Worm (Caenorhabditis elegans) whole organism, early embryonic: ENCODE measurements around the gene F35C11.6.

ENCODE experiments used
- F13C5.2 ChIP-seq: sonication (generic microtip); optimal IDR thresholded peaks from 2 replicates; lab custom pipeline; 2017; ENCODE audit warnings: mild to moderate bottlenecking, missing genetic modification characterization, inconsistent platforms, missing compliant biosample characterization
- aly-1 ChIP-seq: sonication (generic microtip); optimal IDR thresholded peaks from 2 replicates; lab custom pipeline; 2016; ENCODE audit warnings: missing genetic modification characterization, missing compliant biosample characterization
- ama-1 ChIP-seq: fragments of 150-350 bp; optimal IDR thresholded peaks from 2 replicates; lab custom pipeline; 2014
- flt-1 ChIP-seq: fragments of 200-800 bp; sonication (Bioruptor generic); IDR thresholded peaks from 2 replicates; pipeline ENCODE4 v1.3.6; 2022; ENCODE audit warnings: missing genetic modification characterization, missing compliant biosample characterization
- hmbx-1 ChIP-seq: sonication (generic microtip); optimal IDR thresholded peaks from 2 replicates; lab custom pipeline; 2016; ENCODE audit warnings: mild to moderate bottlenecking, missing genetic modification characterization, missing compliant biosample characterization
- hnd-1 ChIP-seq: sonication (generic microtip); optimal IDR thresholded peaks from 2 replicates; lab custom pipeline; 2016; ENCODE audit warnings: missing genetic modification characterization, missing compliant biosample characterization
- scrt-1 ChIP-seq: fragments of 200-800 bp; sonication (Bioruptor generic); IDR thresholded peaks from 2 replicates; pipeline ENCODE4 v1.3.6; 2022; ENCODE audit warnings: missing genetic modification characterization, missing compliant biosample characterization
- sea-1 ChIP-seq: fragments of 200-800 bp; sonication (Bioruptor generic); conservative IDR thresholded peaks from 2 replicates; pipeline ENCODE4 v1.3.6; 2022; ENCODE audit warnings: missing genetic modification characterization, missing compliant biosample characterization
- tra-4 ChIP-seq: sonication (generic microtip); optimal IDR thresholded peaks from 2 replicates; lab custom pipeline; 2017; ENCODE audit warnings: missing genetic modification characterization, missing compliant biosample characterization

DNA sequence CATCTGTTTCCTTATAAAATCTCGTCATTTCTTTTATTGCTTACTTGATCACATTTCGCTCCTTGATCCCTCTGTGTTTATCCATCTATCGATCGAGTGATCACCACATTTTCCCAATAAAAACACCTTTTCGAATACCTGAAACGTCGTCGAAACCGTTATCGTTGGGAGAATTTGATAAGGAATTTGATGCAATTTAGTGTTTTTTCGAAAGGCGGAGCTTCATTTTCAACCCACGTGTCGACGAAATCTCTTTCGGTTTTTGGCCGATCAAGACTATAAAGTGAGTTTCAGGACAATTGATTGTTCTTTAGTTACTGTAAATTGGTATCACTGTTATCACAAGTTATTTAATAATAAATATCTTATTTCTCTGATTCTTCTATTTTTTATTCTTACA lies 5.7 kb upstream of the F35C11.6 start, which contains the start of gene srdh-1:
- TF ChIP-seq ama-1: no peak
- no peak for TF ChIP-seq aly-1 (tag; lab: Kevin White, UChicago)
- TF ChIP-seq sea-1 (GFP tag; lab: Robert Waterston, UW): no peak
- TF ChIP-seq flt-1: no peak
- no peak for TF ChIP-seq tra-4 (tag; lab: Kevin White, UChicago)
- no peak for TF ChIP-seq scrt-1 (GFP tag; lab: Robert Waterston, UW)
- no peak for TF ChIP-seq hnd-1 (tag; lab: Kevin White, UChicago)
- no peak for TF ChIP-seq F13C5.2 (tag; lab: Kevin White, UChicago)
- no peak for TF ChIP-seq hmbx-1
